Worm (Caenorhabditis elegans) whole organism, L2 larva: Measurements from ENCODE around the gene ztf-8.
A peak's percentile ranks its signal among the peaks of the same experiment; 100 is the strongest.

ENCODE experiments used
- C34F6.9 ChIP-seq: fragments of 150-350 bp; optimal IDR thresholded peaks from 2 replicates; lab custom pipeline; 2014; ENCODE audit warnings: missing biosample characterization, missing genetic modification characterization
- F13H6.1 ChIP-seq: sonication (generic microtip); optimal IDR thresholded peaks from 2 replicates; lab custom pipeline; 2016; ENCODE audit warnings: missing genetic modification characterization, missing compliant biosample characterization
- R02D3.7 ChIP-seq: fragments of 150-350 bp; optimal IDR thresholded peaks from 2 replicates; lab custom pipeline; 2014; ENCODE audit warnings: missing biosample characterization, missing genetic modification characterization
- Y55F3AM.14 ChIP-seq: fragments of 200-800 bp; sonication (Bioruptor generic); optimal IDR thresholded peaks from 2 replicates; lab custom pipeline; 2018; ENCODE audit warnings: mild to moderate bottlenecking, missing genetic modification characterization, missing compliant biosample characterization
- ZK546.5 ChIP-seq: sonication (generic microtip); optimal IDR thresholded peaks from 2 replicates; lab custom pipeline; 2017; ENCODE audit warnings: missing biosample characterization, missing genetic modification characterization
- alr-1 ChIP-seq: fragments of 150-350 bp; optimal IDR thresholded peaks from 2 replicates; lab custom pipeline; 2014; ENCODE audit warnings: missing biosample characterization, missing genetic modification characterization
- aly-2 ChIP-seq: fragments of 150-350 bp; optimal IDR thresholded peaks from 2 replicates; lab custom pipeline; 2014; ENCODE audit warnings: missing biosample characterization, missing genetic modification characterization
- ama-1 ChIP-seq: fragments of 150-350 bp; optimal IDR thresholded peaks from 2 replicates; lab custom pipeline; 2018; ENCODE audit warnings: inconsistent platforms
- blmp-1 ChIP-seq: sonication (generic microtip); optimal IDR thresholded peaks from 2 replicates; lab custom pipeline; 2017; ENCODE audit warnings: missing genetic modification characterization, mild to moderate bottlenecking, missing compliant biosample characterization, antibody characterized with exemption, moderate library complexity; ENCODE audit not compliant: insufficient read depth
- ceh-16 ChIP-seq: fragments of 150-350 bp; optimal IDR thresholded peaks from 2 replicates; lab custom pipeline; 2014; ENCODE audit warnings: missing biosample characterization, missing genetic modification characterization
- ceh-82 ChIP-seq: fragments of 150-350 bp; optimal IDR thresholded peaks from 2 replicates; lab custom pipeline; 2014; ENCODE audit warnings: missing biosample characterization, missing genetic modification characterization
- crh-2 ChIP-seq: sonication (generic microtip); optimal IDR thresholded peaks from 2 replicates; lab custom pipeline; 2017; ENCODE audit warnings: missing biosample characterization, missing genetic modification characterization
- dmd-4 ChIP-seq: sonication (generic microtip); optimal IDR thresholded peaks from 2 replicates; lab custom pipeline; 2017; ENCODE audit warnings: missing biosample characterization, missing genetic modification characterization
- egl-27 ChIP-seq: sonication (generic microtip); optimal IDR thresholded peaks from 3 replicates; lab custom pipeline; 2017; ENCODE audit warnings: missing biosample characterization, missing genetic modification reagents, missing genetic modification characterization
- elt-1 ChIP-seq: fragments of 150-350 bp; optimal IDR thresholded peaks from 2 replicates; lab custom pipeline; 2014; ENCODE audit warnings: missing biosample characterization, missing genetic modification characterization
- elt-3 ChIP-seq: sonication (generic microtip); optimal IDR thresholded peaks from 2 replicates; lab custom pipeline; 2017; ENCODE audit warnings: missing biosample characterization, missing genetic modification characterization
- fos-1 ChIP-seq: fragments of 150-350 bp; optimal IDR thresholded peaks from 2 replicates; lab custom pipeline; 2014; ENCODE audit warnings: missing biosample characterization, missing genetic modification characterization
- gmeb-1 ChIP-seq: fragments of 150-350 bp; optimal IDR thresholded peaks from 2 replicates; lab custom pipeline; 2014; ENCODE audit warnings: missing biosample characterization, missing genetic modification characterization
- lin-11 ChIP-seq: fragments of 150-350 bp; sonication (generic microtip); optimal IDR thresholded peaks from 2 replicates; lab custom pipeline; 2014; ENCODE audit warnings: missing biosample characterization, missing genetic modification characterization, inconsistent platforms, mixed read lengths
- lin-13 ChIP-seq: fragments of 150-350 bp; optimal IDR thresholded peaks from 2 replicates; lab custom pipeline; 2014; ENCODE audit warnings: missing biosample characterization, missing genetic modification reagents, missing genetic modification characterization
- lin-39 ChIP-seq: fragments of 150-350 bp; optimal IDR thresholded peaks from 2 replicates; lab custom pipeline; 2014; ENCODE audit warnings: missing biosample characterization, missing genetic modification reagents, missing genetic modification characterization
- lsy-2 ChIP-seq, 2 experiments: fragments of 150-350 bp in 1 of 2; sonication (generic microtip) in 1 of 2; optimal IDR thresholded peaks; 2 replicates each; lab custom pipeline; 2014 to 2017; ENCODE audit warnings: missing biosample characterization in 2 of 2, missing genetic modification characterization in 2 of 2
- mab-5 ChIP-seq: fragments of 150-350 bp; optimal IDR thresholded peaks from 2 replicates; lab custom pipeline; 2014; ENCODE audit warnings: missing biosample characterization, missing genetic modification characterization
- mbf-1 ChIP-seq: sonication (generic microtip); optimal IDR thresholded peaks from 2 replicates; lab custom pipeline; 2017; ENCODE audit warnings: missing biosample characterization, missing genetic modification characterization
- mdl-1 ChIP-seq, 2 experiments: fragments of 150-350 bp in 1 of 2; sonication (generic microtip) in 1 of 2; optimal IDR thresholded peaks; 2 replicates each; lab custom pipeline; 2017; ENCODE audit warnings: missing biosample characterization in 2 of 2, missing genetic modification characterization in 2 of 2
- nhr-10 ChIP-seq: sonication (generic microtip); optimal IDR thresholded peaks from 2 replicates; lab custom pipeline; 2017; ENCODE audit warnings: missing biosample characterization, missing genetic modification characterization
- nhr-11 ChIP-seq: fragments of 150-350 bp; optimal IDR thresholded peaks from 2 replicates; lab custom pipeline; 2014; ENCODE audit warnings: missing biosample characterization, missing genetic modification characterization
- nhr-12 ChIP-seq: fragments of 150-350 bp; optimal IDR thresholded peaks from 2 replicates; lab custom pipeline; 2014; ENCODE audit warnings: missing biosample characterization, missing genetic modification characterization
- nhr-129 ChIP-seq: fragments of 150-350 bp; optimal IDR thresholded peaks from 2 replicates; lab custom pipeline; 2014; ENCODE audit warnings: missing biosample characterization, missing genetic modification characterization
- nhr-21 ChIP-seq: fragments of 150-350 bp; optimal IDR thresholded peaks from 2 replicates; lab custom pipeline; 2014; ENCODE audit warnings: missing biosample characterization, missing genetic modification characterization
- nhr-23 ChIP-seq: fragments of 150-350 bp; optimal IDR thresholded peaks from 2 replicates; lab custom pipeline; 2014; ENCODE audit warnings: missing biosample characterization, missing genetic modification reagents, missing genetic modification characterization
- nhr-237 ChIP-seq: fragments of 150-350 bp; optimal IDR thresholded peaks from 2 replicates; lab custom pipeline; 2014; ENCODE audit warnings: missing biosample characterization, missing genetic modification characterization
- nhr-25 ChIP-seq: fragments of 150-350 bp; sonication (generic microtip); optimal IDR thresholded peaks from 3 replicates; lab custom pipeline; 2014; ENCODE audit warnings: missing biosample characterization, missing genetic modification characterization
- nhr-6 ChIP-seq: fragments of 150-350 bp; optimal IDR thresholded peaks from 2 replicates; lab custom pipeline; 2014; ENCODE audit warnings: missing biosample characterization, missing genetic modification characterization
- nhr-77 ChIP-seq: fragments of 150-350 bp; optimal IDR thresholded peaks from 2 replicates; lab custom pipeline; 2014; ENCODE audit warnings: missing biosample characterization, missing genetic modification characterization
- peb-1 ChIP-seq: fragments of 150-350 bp; optimal IDR thresholded peaks from 2 replicates; lab custom pipeline; 2014; ENCODE audit warnings: missing biosample characterization, missing genetic modification characterization
- sem-4 ChIP-seq: fragments of 150-350 bp; optimal IDR thresholded peaks from 2 replicates; lab custom pipeline; 2014; ENCODE audit warnings: missing biosample characterization, missing genetic modification reagents, missing genetic modification characterization
- sma-3 ChIP-seq: sonication (generic microtip); optimal IDR thresholded peaks from 2 replicates; lab custom pipeline; 2016; ENCODE audit warnings: missing genetic modification reagents, missing genetic modification characterization, missing compliant biosample characterization
- sma-9 ChIP-seq, 2 experiments: fragments of 150-350 bp in 1 of 2; sonication (generic microtip) in 1 of 2; optimal IDR thresholded peaks; 2 replicates each; lab custom pipeline; 2014 to 2016; ENCODE audit warnings: missing genetic modification characterization in 2 of 2, mild to moderate bottlenecking in 1 of 2, missing biosample characterization in 1 of 2, missing compliant biosample characterization in 1 of 2, missing genetic modification reagents in 1 of 2, moderate library complexity in 1 of 2
- snpc-4 ChIP-seq: fragments of 150-350 bp; optimal IDR thresholded peaks from 2 replicates; lab custom pipeline; 2014; ENCODE audit warnings: missing biosample characterization, missing genetic modification characterization
- unc-39 ChIP-seq: fragments of 150-350 bp; optimal IDR thresholded peaks from 2 replicates; lab custom pipeline; 2014; ENCODE audit warnings: missing biosample characterization, missing genetic modification characterization
- unc-62 ChIP-seq: fragments of 150-350 bp; optimal IDR thresholded peaks from 2 replicates; lab custom pipeline; 2014; ENCODE audit warnings: missing biosample characterization, missing genetic modification reagents, missing genetic modification characterization
- zag-1 ChIP-seq: fragments of 150-350 bp; optimal IDR thresholded peaks from 2 replicates; lab custom pipeline; 2014; ENCODE audit warnings: missing biosample characterization, missing genetic modification characterization
- ztf-1 ChIP-seq: fragments of 200-800 bp; sonication (Bioruptor generic); conservative IDR thresholded peaks from 2 replicates; pipeline ENCODE4 v1.3.6; 2022; ENCODE audit warnings: missing genetic modification characterization, missing compliant biosample characterization
- ztf-11 ChIP-seq: sonication (generic microtip); optimal IDR thresholded peaks from 2 replicates; lab custom pipeline; 2017; ENCODE audit warnings: missing biosample characterization, missing genetic modification characterization
- ztf-4 ChIP-seq: fragments of 150-350 bp; optimal IDR thresholded peaks from 2 replicates; lab custom pipeline; 2014; ENCODE audit warnings: missing biosample characterization, missing genetic modification characterization

ztf-8 gene

DNA sequence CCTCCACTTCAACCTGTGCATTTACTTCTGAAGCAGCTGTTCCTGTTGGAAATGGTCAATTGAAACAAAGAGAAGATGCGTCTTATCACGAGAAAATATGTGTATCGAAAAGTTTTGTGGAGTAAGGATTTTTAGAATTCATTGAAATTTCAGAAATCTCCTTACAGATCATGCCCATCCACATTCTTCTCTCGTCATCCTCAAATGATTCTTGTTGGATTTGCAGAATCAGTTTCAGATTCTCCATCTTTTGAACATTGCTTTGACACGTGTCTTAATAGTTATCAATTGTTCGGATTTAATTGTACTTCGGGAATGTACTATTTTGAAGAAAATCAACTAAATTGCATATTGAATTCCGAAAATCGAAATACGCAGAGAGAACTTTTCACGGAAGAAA, 30.8 kb upstream of the ztf-8 start:
- TF ChIP-seq ama-1 (lab: Kevin White, UChicago) (no peak), nhr-23 (tag; lab: Kevin White, UChicago) (no peak), zag-1 (tag; lab: Kevin White, UChicago) (no peak), R02D3.7 (tag; lab: Kevin White, UChicago) (no peak)

DNA sequence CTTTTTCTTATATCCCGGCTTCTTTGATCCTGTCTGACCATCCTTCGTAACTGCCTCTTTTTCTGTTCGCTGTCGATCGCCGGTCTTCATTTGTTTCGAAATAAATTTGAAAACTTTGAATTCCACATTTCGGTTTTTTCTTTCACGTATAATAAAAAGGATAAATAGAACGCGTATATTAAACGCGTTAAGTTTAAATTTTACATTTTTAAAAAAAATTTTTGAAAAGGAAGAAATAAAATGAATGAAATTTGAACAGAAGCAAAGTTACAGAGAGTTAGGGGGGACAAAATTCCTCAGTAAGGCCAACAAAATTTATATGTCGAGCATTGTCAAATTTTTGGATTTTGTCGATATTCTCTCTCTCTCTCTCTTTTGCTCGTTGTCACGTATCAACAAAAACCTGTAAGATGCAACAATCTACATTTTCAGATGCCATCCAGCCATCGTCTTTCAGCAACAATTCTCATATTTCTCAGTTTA, 28.6 kb upstream of the ztf-8 start, which contains the start of the genes T15B12.2 and F52C9.5:
Gene T15B12.2 (minus strand): TSS at position 101 of the 483 bp plus-strand sequence.
Gene F52C9.5 (plus strand): TSS at position 433 of the 483 bp plus-strand sequence.
- no peak for TF ChIP-seq ceh-16 (tag; lab: Kevin White, UChicago)
- no peak for TF ChIP-seq R02D3.7 (tag; lab: Kevin White, UChicago)
- TF ChIP-seq nhr-25, result no peak
- no peak for TF ChIP-seq nhr-23 (tag; lab: Kevin White, UChicago)
- TF ChIP-seq mbf-1 (tag; lab: Kevin White, UChicago), result no peak
- no peak for TF ChIP-seq nhr-10 (tag; lab: Kevin White, UChicago)
- no peak for TF ChIP-seq nhr-6 (tag; lab: Kevin White, UChicago)
- TF ChIP-seq ztf-1 (GFP tag; lab: Robert Waterston, UW), result no peak
- TF ChIP-seq zag-1 (tag; lab: Kevin White, UChicago), result no peak
- no peak for TF ChIP-seq elt-1 (tag; lab: Kevin White, UChicago)
- no peak for TF ChIP-seq gmeb-1
- no peak for TF ChIP-seq unc-62 (GFP tag; lab: Kevin White, UChicago)
- TF ChIP-seq crh-2 (tag; lab: Kevin White, UChicago), result no peak
- TF ChIP-seq lin-39 (tag; lab: Kevin White, UChicago), result no peak
- TF ChIP-seq aly-2, result no peak
- TF ChIP-seq alr-1 (tag; lab: Kevin White, UChicago), result no peak

DNA sequence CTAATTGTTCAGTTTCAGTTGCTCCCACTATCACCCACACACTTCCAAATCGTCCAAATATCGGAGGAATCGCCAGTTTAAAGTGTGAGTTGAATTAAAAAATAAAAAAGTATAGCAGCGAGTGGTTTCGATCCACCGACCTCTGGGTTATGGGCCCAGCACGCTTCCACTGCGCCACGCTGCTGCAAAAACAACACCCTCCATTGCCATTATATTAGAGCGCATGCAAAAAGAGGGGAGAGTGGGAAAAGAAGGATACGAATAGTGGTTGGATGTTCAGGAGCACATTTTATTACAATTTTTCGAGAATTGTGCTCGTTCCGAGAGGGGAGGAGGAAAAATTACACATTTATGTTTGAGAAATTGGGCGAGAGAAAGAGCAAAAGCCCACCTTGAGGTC, 21.6 kb upstream of the ztf-8 start:
- TF ChIP-seq zag-1 (tag; lab: Kevin White, UChicago) (no peak), nhr-10 (tag; lab: Kevin White, UChicago) (no peak), unc-62 (GFP tag; lab: Kevin White, UChicago) (no peak), peb-1 (tag; lab: Kevin White, UChicago) (no peak), nhr-12 (tag; lab: Kevin White, UChicago) (no peak), C34F6.9 (tag; lab: Kevin White, UChicago) (peak; percentile 58), R02D3.7 (tag; lab: Kevin White, UChicago) (no peak), ceh-82 (tag; lab: Kevin White, UChicago) (no peak), nhr-11 (tag; lab: Kevin White, UChicago) (no peak), Y55F3AM.14 (GFP tag; lab: Kevin White, UChicago) (peak; percentile 67), mab-5 (tag; lab: Kevin White, UChicago) (peak; percentile 33), F13H6.1 (tag; lab: Kevin White, UChicago) (peak; percentile 72), ztf-11 (tag; lab: Kevin White, UChicago) (no peak), nhr-6 (tag; lab: Kevin White, UChicago) (peak; percentile 9), ztf-1 (GFP tag; lab: Robert Waterston, UW) (no peak), mdl-1 (tag; optimal IDR thresholded peaks at IDR 0.05; lab: Kevin White, UChicago) (no peak), aly-2 (no peak), lin-39 (tag; lab: Kevin White, UChicago) (no peak), ceh-16 (tag; lab: Kevin White, UChicago) (no peak), ztf-4 (tag; lab: Kevin White, UChicago) (peak; percentile 56), egl-27 (no peak), gmeb-1 (peak; percentile 36), nhr-237 (tag; lab: Kevin White, UChicago) (no peak), snpc-4 (tag; lab: Kevin White, UChicago) (no peak), sma-3 (GFP tag; lab: Kevin White, UChicago) (peak; percentile 55), crh-2 (tag; lab: Kevin White, UChicago) (peak; percentile 28), blmp-1 (tag; lab: Kevin White, UChicago) (no peak), nhr-129 (tag; lab: Kevin White, UChicago) (peak; percentile 78), lsy-2 (tag; optimal IDR thresholded peaks at IDR 0.05; lab: Kevin White, UChicago) (peak; percentile 44 to 54), nhr-23 (tag; lab: Kevin White, UChicago) (no peak), fos-1 (tag; lab: Kevin White, UChicago) (peak; percentile 26), elt-3 (tag; lab: Kevin White, UChicago) (no peak), dmd-4 (no peak), mbf-1 (tag; lab: Kevin White, UChicago) (no peak), unc-39 (tag; lab: Kevin White, UChicago) (no peak), lin-11 (tag; lab: Kevin White, UChicago) (no peak), nhr-21 (tag; lab: Kevin White, UChicago) (peak; percentile 28), sem-4 (peak; percentile 34), lin-13 (GFP tag; lab: Kevin White, UChicago) (peak; percentile 56), nhr-25 (no peak), ama-1 (lab: Kevin White, UChicago) (no peak), alr-1 (tag; lab: Kevin White, UChicago) (no peak), ZK546.5 (no peak), nhr-77 (tag; lab: Kevin White, UChicago) (no peak), sma-9 (GFP tag; optimal IDR thresholded peaks at IDR 0.05; lab: Kevin White, UChicago) (peak; percentile 74), sma-9 (tag; optimal IDR thresholded peaks at IDR 0.05; lab: Kevin White, UChicago) (no peak), elt-1 (tag; lab: Kevin White, UChicago) (no peak)
